Fruit fly (Drosophila melanogaster): Measurements from ENCODE around the gene CG31279.

Gene CG31279

dm6 chr3R:16449187-16449973, 18.9 kb downstream of the CG31279 start (continued):
- peak; percentile 95 for TF ChIP-seq CG8924 (tag; optimal IDR thresholded peaks at IDR 0.05)
- TF ChIP-seq CG4617 (GFP tag; optimal IDR thresholded peaks at IDR 0.05; ENCODE audit: borderline replicate concordance) = peak; percentile 67
- peak; percentile 46 for TF ChIP-seq mirr (GFP tag; optimal IDR thresholded peaks at IDR 0.05)
- TF ChIP-seq oc (tag; optimal IDR thresholded peaks at IDR 0.05) = peak; percentile 96
- peak; percentile 93 for TF ChIP-seq btn (GFP tag; optimal IDR thresholded peaks at IDR 0.05)
- peak; percentile 93 for TF ChIP-seq twi (tag; optimal IDR thresholded peaks at IDR 0.05)
- TF ChIP-seq CG8765 (GFP tag; IDR thresholded peaks at IDR 0.05) = peak; percentile 93
- TF ChIP-seq CG3065 (GFP tag; optimal IDR thresholded peaks at IDR 0.05) = peak; percentile 86
- peak; percentile 98 for TF ChIP-seq CG2199 (GFP tag; IDR thresholded peaks at IDR 0.05)
- TF ChIP-seq inv (GFP tag; IDR thresholded peaks at IDR 0.05; ENCODE audit: partially characterized antibody) = peak; percentile 65; the same call in 1 of the 2 replicates
- TF ChIP-seq H2.0 (GFP tag; IDR thresholded peaks at IDR 0.05) = peak; percentile 96
- TF ChIP-seq CG30020 (tag; optimal IDR thresholded peaks at IDR 0.05) = peak; percentile 76
- TF ChIP-seq CG4328 (GFP tag; optimal IDR thresholded peaks at IDR 0.05) = peak; percentile 86
- peak; percentile 99 for TF ChIP-seq ken (GFP tag; IDR thresholded peaks at IDR 0.05)
- TF ChIP-seq CG13424 (tag; optimal IDR thresholded peaks at IDR 0.05) = peak; percentile 95
- peak; percentile 97 for TF ChIP-seq nmo (GFP tag; optimal IDR thresholded peaks at IDR 0.05)
- peak; percentile 47 for TF ChIP-seq CG6854 (GFP tag; optimal IDR thresholded peaks at IDR 0.05)
- peak; percentile 92 to 95 for TF ChIP-seq dpn (GFP tag; optimal IDR thresholded peaks at IDR 0.05)
- peak; percentile 95 for TF ChIP-seq Atf3 (GFP tag; optimal IDR thresholded peaks at IDR 0.05)
- peak; percentile 92 for TF ChIP-seq CG8089 (GFP tag; optimal IDR thresholded peaks at IDR 0.05)
- TF ChIP-seq slbo (GFP tag; IDR thresholded peaks at IDR 0.05) = peak; percentile 93
- peak; percentile 94 for TF ChIP-seq CG11093 (GFP tag; IDR thresholded peaks at IDR 0.05)
- no peak for TF ChIP-seq Dfd (GFP tag; optimal IDR thresholded peaks at IDR 0.05)
- peak; percentile 89 for TF ChIP-seq CG15269 (tag; optimal IDR thresholded peaks at IDR 0.05)
- peak; percentile 90 for TF ChIP-seq CG4707 (GFP tag; optimal IDR thresholded peaks at IDR 0.05)
- no peak for TF ChIP-seq Dp (GFP tag; optimal IDR thresholded peaks at IDR 0.05)
- TF ChIP-seq CG10147 (GFP tag; optimal IDR thresholded peaks at IDR 0.05) = peak; percentile 70
- peak; percentile 89 for TF ChIP-seq NC2β (GFP tag; optimal IDR thresholded peaks at IDR 0.05)
- peak; percentile 93 for TF ChIP-seq CG10654 (GFP tag; optimal IDR thresholded peaks at IDR 0.05)
- TF ChIP-seq CG1233 (GFP tag; optimal IDR thresholded peaks at IDR 0.05) = peak; percentile 90
- peak; percentile 91 for TF ChIP-seq sqz (GFP tag; optimal IDR thresholded peaks at IDR 0.05)
- TF ChIP-seq CG42726 (GFP tag; IDR thresholded peaks at IDR 0.05; ENCODE audit: partially characterized antibody) = peak; percentile 60
- peak; percentile 92 for TF ChIP-seq tgo (GFP tag; IDR thresholded peaks at IDR 0.05)
- peak; percentile 96 for TF ChIP-seq Blimp-1 (GFP tag; optimal IDR thresholded peaks at IDR 0.05)
- peak; percentile 97 for TF ChIP-seq CG18262 (tag; optimal IDR thresholded peaks at IDR 0.05)
- peak; percentile 67 for TF ChIP-seq CG3281 (GFP tag; optimal IDR thresholded peaks at IDR 0.05)
- TF ChIP-seq zen (tag; optimal IDR thresholded peaks at IDR 0.05) = peak; percentile 93
- TF ChIP-seq pros (GFP tag; optimal IDR thresholded peaks at IDR 0.05) = peak; percentile 96
- peak; percentile 76 for TF ChIP-seq Neu2 (GFP tag; optimal IDR thresholded peaks at IDR 0.05; ENCODE audit: borderline replicate concordance)
- peak; percentile 82 for TF ChIP-seq CG9437 (GFP tag; optimal IDR thresholded peaks at IDR 0.05)
- TF ChIP-seq CG5245 (GFP tag; optimal IDR thresholded peaks at IDR 0.05) = peak; percentile 96
- TF ChIP-seq stc (GFP tag; IDR thresholded peaks at IDR 0.05) = peak; percentile 89
- TF ChIP-seq Xrp1 (GFP tag; IDR thresholded peaks at IDR 0.05) = peak; percentile 98
- TF ChIP-seq p53 (GFP tag; optimal IDR thresholded peaks at IDR 0.05) = peak; percentile 82
- no peak for TF ChIP-seq tna (GFP tag; IDR thresholded peaks at IDR 0.05; ENCODE audit: partially characterized antibody)
- TF ChIP-seq ash1 (GFP tag; optimal IDR thresholded peaks at IDR 0.05) = peak; percentile 62
- TF ChIP-seq CG10431 (GFP tag; optimal IDR thresholded peaks at IDR 0.05) = peak; percentile 95
- TF ChIP-seq caup (GFP tag; optimal IDR thresholded peaks at IDR 0.05; ENCODE audit: severe bottlenecking) = peak; percentile 74

Data from whole organism, embryonic.